Fruit fly (Drosophila melanogaster) whole organism, prepupa: ENCODE measurements around the gene sta.

Source experiments
- CG10669 ChIP-seq: fragments of 200-800 bp; sonication (Bioruptor generic); optimal IDR thresholded peaks from 3 replicates; lab custom pipeline; 2018; ENCODE audit warnings: missing biosample characterization, mild to moderate bottlenecking, missing genetic modification characterization, moderate library complexity
- CG15336 ChIP-seq: fragments of 200-800 bp; sonication (Bioruptor generic); IDR thresholded peaks from 2 replicates; pipeline ENCODE4 v1.3.6; 2022; ENCODE audit warnings: missing biosample characterization, missing genetic modification characterization
- CG1621 ChIP-seq: fragments of 200-800 bp; sonication (Bioruptor generic); optimal IDR thresholded peaks from 3 replicates; lab custom pipeline; 2018; ENCODE audit warnings: missing biosample characterization, mild to moderate bottlenecking, missing genetic modification characterization
- CG3032 ChIP-seq: fragments of 200-800 bp; optimal IDR thresholded peaks from 2 replicates; lab custom pipeline; 2019; ENCODE audit warnings: missing biosample characterization, mild to moderate bottlenecking, missing genetic modification characterization, moderate library complexity
- CG31627 ChIP-seq: fragments of 200-800 bp; sonication (Bioruptor generic); optimal IDR thresholded peaks from 3 replicates; lab custom pipeline; 2016; ENCODE audit warnings: missing biosample characterization, missing genetic modification characterization
- CG32006 ChIP-seq: fragments of 200-800 bp; sonication (Bioruptor generic); optimal IDR thresholded peaks from 3 replicates; lab custom pipeline; 2017; ENCODE audit warnings: missing biosample characterization, mild to moderate bottlenecking, missing genetic modification characterization
- CG34406 ChIP-seq: fragments of 200-800 bp; sonication (Bioruptor generic); optimal IDR thresholded peaks from 3 replicates; lab custom pipeline; 2016; ENCODE audit warnings: missing biosample characterization, missing genetic modification characterization
- CG4318 ChIP-seq: fragments of 200-800 bp; sonication (Bioruptor generic); optimal IDR thresholded peaks from 3 replicates; lab custom pipeline; 2017; ENCODE audit warnings: missing biosample characterization, mild to moderate bottlenecking, missing genetic modification characterization
- CG6163 ChIP-seq: fragments of 200-800 bp; sonication (Bioruptor generic); IDR thresholded peaks from 3 replicates; pipeline ENCODE4 v1.3.6; 2022; ENCODE audit warnings: missing biosample characterization, missing genetic modification characterization
- CG6276 ChIP-seq: fragments of 200-800 bp; sonication (Bioruptor generic); optimal IDR thresholded peaks from 2 replicates; lab custom pipeline; 2017; ENCODE audit warnings: missing biosample characterization, mild to moderate bottlenecking, missing genetic modification characterization
- CG6792 ChIP-seq: fragments of 200-800 bp; sonication (Bioruptor generic); optimal IDR thresholded peaks from 3 replicates; lab custom pipeline; 2016; ENCODE audit warnings: missing biosample characterization, missing genetic modification characterization
- CG6854 ChIP-seq: fragments of 200-800 bp; sonication (Bioruptor generic); optimal IDR thresholded peaks from 2 replicates; lab custom pipeline; 2017; ENCODE audit warnings: missing biosample characterization, mild to moderate bottlenecking, missing genetic modification characterization
- CG8119 ChIP-seq: fragments of 200-800 bp; sonication (Bioruptor generic); IDR thresholded peaks from 3 replicates; pipeline ENCODE4 v1.3.6; 2022; ENCODE audit warnings: missing biosample characterization, missing genetic modification characterization
- CG8319 ChIP-seq: fragments of 200-800 bp; sonication (Bioruptor generic); optimal IDR thresholded peaks from 3 replicates; lab custom pipeline; 2016; ENCODE audit warnings: missing biosample characterization, missing genetic modification characterization
- CG8632 ChIP-seq: fragments of 200-800 bp; sonication (Bioruptor generic); optimal IDR thresholded peaks from 3 replicates; lab custom pipeline; 2016; ENCODE audit warnings: missing biosample characterization, missing genetic modification characterization
- CG9139 ChIP-seq: fragments of 200-800 bp; sonication (Bioruptor generic); optimal IDR thresholded peaks from 3 replicates; lab custom pipeline; 2017; ENCODE audit warnings: missing biosample characterization, mild to moderate bottlenecking, missing genetic modification characterization
- Eip75B ChIP-seq: fragments of 200-800 bp; sonication (Bioruptor generic); optimal IDR thresholded peaks from 3 replicates; lab custom pipeline; 2016; ENCODE audit warnings: missing biosample characterization, missing genetic modification characterization
- Eip78C ChIP-seq: fragments of 200-800 bp; sonication (Bioruptor generic); peaks from one replicate; lab custom pipeline; 2016; ENCODE audit warnings: missing biosample characterization, missing genetic modification characterization
- Eip93F ChIP-seq: fragments of 200-800 bp; sonication (Bioruptor generic); optimal IDR thresholded peaks from 2 replicates; lab custom pipeline; 2016; ENCODE audit warnings: missing biosample characterization, mild to moderate bottlenecking, missing genetic modification characterization
- Ets21C ChIP-seq: fragments of 200-800 bp; sonication (Bioruptor generic); optimal IDR thresholded peaks from 3 replicates; lab custom pipeline; 2016; ENCODE audit warnings: missing biosample characterization, missing genetic modification characterization
- Ets96B ChIP-seq: fragments of 200-800 bp; optimal IDR thresholded peaks from 2 replicates; lab custom pipeline; 2019; ENCODE audit warnings: missing biosample characterization, mild to moderate bottlenecking, missing genetic modification characterization, moderate library complexity
- Gug ChIP-seq: fragments of 200-800 bp; sonication (Bioruptor generic); IDR thresholded peaks from 2 replicates; pipeline ENCODE4 v1.3.6; 2022; ENCODE audit warnings: missing biosample characterization, missing genetic modification characterization
- Hr38 ChIP-seq: sonication (Bioruptor generic); optimal IDR thresholded peaks from 2 replicates; lab custom pipeline; 2016; ENCODE audit warnings: missing biosample characterization, missing genetic modification characterization
- Hr4 ChIP-seq: fragments of 200-800 bp; sonication (Bioruptor generic); optimal IDR thresholded peaks from 3 replicates; lab custom pipeline; 2016; ENCODE audit warnings: missing biosample characterization, missing genetic modification characterization
- Lpt ChIP-seq: fragments of 200-800 bp; sonication (Bioruptor generic); optimal IDR thresholded peaks from 3 replicates; lab custom pipeline; 2016; ENCODE audit warnings: missing biosample characterization, missing genetic modification characterization
- OdsH ChIP-seq: fragments of 200-800 bp; sonication (Bioruptor generic); optimal IDR thresholded peaks from 3 replicates; lab custom pipeline; 2016; ENCODE audit warnings: missing biosample characterization, missing genetic modification characterization
- Smox ChIP-seq: fragments of 200-800 bp; sonication (Bioruptor generic); optimal IDR thresholded peaks from 3 replicates; lab custom pipeline; 2016; ENCODE audit warnings: missing biosample characterization, missing genetic modification characterization
- Sox102F ChIP-seq: fragments of 200-800 bp; sonication (Bioruptor generic); optimal IDR thresholded peaks from 2 replicates; lab custom pipeline; 2016; ENCODE audit warnings: missing biosample characterization, mild to moderate bottlenecking, missing genetic modification characterization
- Sox14 ChIP-seq: fragments of 200-800 bp; sonication (Bioruptor generic); optimal IDR thresholded peaks from 3 replicates; lab custom pipeline; 2016; ENCODE audit warnings: missing biosample characterization, missing genetic modification characterization
- acj6 ChIP-seq: fragments of 200-800 bp; sonication (Bioruptor generic); optimal IDR thresholded peaks from 3 replicates; lab custom pipeline; 2016; ENCODE audit warnings: missing biosample characterization, missing genetic modification characterization
- cyc ChIP-seq: fragments of 200-800 bp; sonication (Bioruptor generic); optimal IDR thresholded peaks from 3 replicates; lab custom pipeline; 2016; ENCODE audit warnings: missing biosample characterization, missing genetic modification characterization
- dac ChIP-seq: fragments of 200-800 bp; sonication (Bioruptor generic); optimal IDR thresholded peaks from 2 replicates; lab custom pipeline; 2017; ENCODE audit warnings: missing biosample characterization, mild to moderate bottlenecking, missing genetic modification characterization
- eg ChIP-seq: fragments of 200-800 bp; sonication (Bioruptor generic); IDR thresholded peaks from 3 replicates; pipeline ENCODE4 v1.3.6; 2022; ENCODE audit warnings: missing biosample characterization, missing genetic modification characterization
- esn ChIP-seq: fragments of 200-800 bp; sonication (Bioruptor generic); optimal IDR thresholded peaks from 2 replicates; lab custom pipeline; 2016; ENCODE audit warnings: missing biosample characterization, mild to moderate bottlenecking, missing genetic modification characterization, moderate library complexity
- fd59A ChIP-seq: fragments of 200-800 bp; sonication (Bioruptor generic); optimal IDR thresholded peaks from 2 replicates; lab custom pipeline; 2017; ENCODE audit warnings: missing biosample characterization, mild to moderate bottlenecking, missing genetic modification characterization, missing genetic modification reagents
- fkh ChIP-seq: fragments of 200-800 bp; sonication (Bioruptor generic); optimal IDR thresholded peaks from 3 replicates; lab custom pipeline; 2017; ENCODE audit warnings: missing biosample characterization, mild to moderate bottlenecking, missing genetic modification characterization, moderate library complexity
- lz ChIP-seq: fragments of 200-800 bp; sonication (Bioruptor generic); optimal IDR thresholded peaks from 3 replicates; lab custom pipeline; 2016; ENCODE audit warnings: missing biosample characterization, missing genetic modification characterization
- net ChIP-seq: fragments of 200-800 bp; sonication (Bioruptor generic); optimal IDR thresholded peaks from 3 replicates; lab custom pipeline; 2016; ENCODE audit warnings: missing biosample characterization, missing genetic modification characterization
- pdm3 ChIP-seq: fragments of 200-800 bp; sonication (Bioruptor generic); optimal IDR thresholded peaks from 3 replicates; lab custom pipeline; 2016; ENCODE audit warnings: missing biosample characterization, missing genetic modification characterization
- salr ChIP-seq, 2 experiments: fragments of 200-800 bp; sonication (Bioruptor generic); optimal IDR thresholded peaks; 3 replicates each; lab custom pipeline; 2016 to 2018; ENCODE audit warnings: missing biosample characterization in 2 of 2, missing genetic modification characterization in 2 of 2, mild to moderate bottlenecking in 1 of 2
- spab ChIP-seq: fragments of 200-800 bp; sonication (Bioruptor generic); optimal IDR thresholded peaks from 2 replicates; lab custom pipeline; 2017; ENCODE audit warnings: missing biosample characterization, mild to moderate bottlenecking, missing genetic modification characterization, missing genetic modification reagents
- svp ChIP-seq: fragments of 200-800 bp; sonication (Bioruptor generic); peaks from one replicate; lab custom pipeline; 2016; ENCODE audit warnings: missing biosample characterization, missing genetic modification characterization
- topi ChIP-seq: fragments of 200-800 bp; sonication (Bioruptor generic); optimal IDR thresholded peaks from 3 replicates; lab custom pipeline; 2016; ENCODE audit warnings: missing biosample characterization, missing genetic modification characterization
- vri ChIP-seq: fragments of 200-800 bp; sonication (Bioruptor generic); optimal IDR thresholded peaks from 3 replicates; lab custom pipeline; 2016; ENCODE audit warnings: missing biosample characterization, mild to moderate bottlenecking, missing genetic modification characterization

The sta gene

dm6 chrX:1478276-1479122 lies 4.7 kb downstream of the sta start, which contains the start of gene rush (continued):
- TF ChIP-seq CG6163 (GFP tag; lab: Robert Waterston, UW), result 0 out of 3 replicates have a peak, but pooled peaks have one; percentile 41
- peak; percentile 32 for TF ChIP-seq Ets21C (GFP tag; lab: Kevin White, UChicago)
- TF ChIP-seq Smox (GFP tag; lab: Kevin White, UChicago), result peak; percentile 32
- TF ChIP-seq CG15336 (GFP tag; lab: Robert Waterston, UW), result 0 out of 2 replicates have a peak, but pooled peaks have one; percentile 16
- no peak for TF ChIP-seq CG4318 (GFP tag; lab: Kevin White, UChicago)
- TF ChIP-seq Gug, result no peak
- peak; percentile 32 for TF ChIP-seq Sox14 (GFP tag; lab: Kevin White, UChicago)
- TF ChIP-seq CG6276 (GFP tag; lab: Kevin White, UChicago), result no peak
- peak; percentile 25 for TF ChIP-seq Eip75B
- TF ChIP-seq fd59A (GFP tag; lab: Kevin White, UChicago), result no peak
- peak; percentile 51 for TF ChIP-seq CG31627
- peak; percentile 48 for TF ChIP-seq OdsH
- no peak for TF ChIP-seq CG8319 (GFP tag; lab: Kevin White, UChicago)
- TF ChIP-seq CG3032 (tag; lab: Kevin White, UChicago), result peak; percentile 22
- no peak for TF ChIP-seq pdm3 (GFP tag; lab: Kevin White, UChicago)
- peak; percentile 18 for TF ChIP-seq net (GFP tag; lab: Kevin White, UChicago)
- no peak for TF ChIP-seq Hr38
- TF ChIP-seq topi (GFP tag; lab: Kevin White, UChicago), result peak; percentile 44
- TF ChIP-seq salr (GFP tag; optimal IDR thresholded peaks at IDR 0.05; lab: Kevin White, UChicago), result no peak
- TF ChIP-seq eg (GFP tag; lab: Robert Waterston, UW), result peak; percentile 36; the same call in 1 of the 3 replicates
- peak; percentile 30 for TF ChIP-seq lz (GFP tag; lab: Kevin White, UChicago)
- TF ChIP-seq dac (GFP tag; lab: Kevin White, UChicago), result peak; percentile 2
- TF ChIP-seq acj6 (GFP tag; lab: Kevin White, UChicago), result peak; percentile 44
- TF ChIP-seq Lpt (GFP tag; lab: Kevin White, UChicago), result no peak
- no peak for TF ChIP-seq CG8119 (GFP tag; lab: Robert Waterston, UW)
- TF ChIP-seq CG6792 (GFP tag; lab: Kevin White, UChicago), result peak; percentile 13
- no peak for TF ChIP-seq vri (GFP tag; lab: Kevin White, UChicago)
- TF ChIP-seq spab (GFP tag; lab: Kevin White, UChicago), result no peak
- no peak for TF ChIP-seq Eip93F (GFP tag; lab: Kevin White, UChicago)

- TF ChIP-seq CG4318 (GFP tag; lab: Kevin White, UChicago) (no peak), CG34406 (no peak), salr (GFP tag; optimal IDR thresholded peaks at IDR 0.05; lab: Kevin White, UChicago) (no peak), CG10669 (GFP tag; lab: Kevin White, UChicago) (no peak), Sox14 (GFP tag; lab: Kevin White, UChicago) (peak; percentile 52), Eip78C (GFP tag; lab: Kevin White, UChicago) (no peak), CG8319 (GFP tag; lab: Kevin White, UChicago) (no peak), CG15336 (GFP tag; lab: Robert Waterston, UW) (no peak), topi (GFP tag; lab: Kevin White, UChicago) (peak; percentile 24), pdm3 (GFP tag; lab: Kevin White, UChicago) (no peak), Ets96B (no peak), lz (GFP tag; lab: Kevin White, UChicago) (peak; percentile 8), CG31627 (peak; percentile 24), CG6854 (no peak), dac (GFP tag; lab: Kevin White, UChicago) (no peak), spab (GFP tag; lab: Kevin White, UChicago) (no peak), CG9139 (GFP tag; lab: Kevin White, UChicago) (no peak), Hr4 (no peak), fkh (GFP tag; lab: Kevin White, UChicago) (no peak), cyc (GFP tag; lab: Kevin White, UChicago) (peak; percentile 12), eg (GFP tag; lab: Robert Waterston, UW) (no peak), CG6792 (GFP tag; lab: Kevin White, UChicago) (no peak), CG1621 (tag; lab: Kevin White, UChicago) (no peak), Sox102F (GFP tag; lab: Kevin White, UChicago) (no peak), Hr38 (no peak), Lpt (GFP tag; lab: Kevin White, UChicago) (no peak), CG8632 (no peak), svp (GFP tag; lab: Kevin White, UChicago) (no peak), fd59A (GFP tag; lab: Kevin White, UChicago) (no peak), CG32006 (GFP tag; lab: Kevin White, UChicago) (no peak), esn (GFP tag; lab: Kevin White, UChicago) (peak; percentile 14)
Observed at dm6 chrX:1476848-1477247, 6.4 kb downstream of the sta start, which contains the start of the genes Rab27 and mei-38. TSS of gene Rab27 (minus strand) at chrX:1476974. TSS of gene mei-38 (plus strand) at chrX:1477063.
